Worm (Caenorhabditis elegans) whole organism, L3 larva: Measurements from ENCODE around the gene xbx-9.

ENCODE experiments used
- nhr-23 ChIP-seq: fragments of 150-350 bp; optimal IDR thresholded peaks from 2 replicates; lab custom pipeline; 2014; ENCODE audit warnings: missing biosample characterization, missing genetic modification reagents, missing genetic modification characterization
- pqm-1 ChIP-seq: fragments of 150-350 bp; optimal IDR thresholded peaks from 2 replicates; lab custom pipeline; 2017; ENCODE audit warnings: missing biosample characterization, missing genetic modification characterization, inconsistent platforms
- snpc-4 ChIP-seq: fragments of 150-350 bp; optimal IDR thresholded peaks from 2 replicates; lab custom pipeline; 2014; ENCODE audit warnings: missing biosample characterization, missing genetic modification characterization

DNA sequence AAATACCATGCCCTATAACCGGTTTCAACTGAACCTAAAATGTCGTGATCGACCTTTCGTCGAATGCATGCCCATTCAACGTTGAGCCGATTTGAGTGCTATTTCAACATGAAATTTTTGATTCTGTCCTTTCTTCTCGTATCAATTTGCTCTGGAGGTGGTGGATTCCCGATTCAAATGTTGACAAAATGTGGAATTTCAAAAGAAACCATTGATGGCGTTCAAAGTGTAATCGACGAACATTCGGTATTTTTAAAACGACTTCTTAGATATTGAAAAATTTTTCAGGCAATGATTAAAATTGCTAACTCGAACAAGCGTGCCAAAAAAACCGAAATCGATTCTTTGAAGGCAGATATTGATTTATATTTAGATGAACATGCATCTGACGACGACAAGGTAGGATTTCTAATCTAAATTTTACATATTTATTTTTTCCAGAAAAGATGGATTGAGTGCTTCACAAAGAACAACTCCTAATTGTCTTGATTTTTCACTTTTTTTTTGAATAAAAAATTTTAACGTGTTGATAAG, 6.8 kb upstream of the xbx-9 start, which contains the start of gene R11D1.13:
- TF ChIP-seq snpc-4 (tag; lab: Kevin White, UChicago) (no peak), nhr-23 (tag; lab: Kevin White, UChicago) (no peak), pqm-1 (tag; lab: Kevin White, UChicago) (no peak)
